Worm (Caenorhabditis elegans): Measurements from ENCODE around the gene unc-83.

- TF ChIP-seq W03F9.2 (tag; optimal IDR thresholded peaks at IDR 0.05) (no peak), him-1 (tag; optimal IDR thresholded peaks at IDR 0.05) (no peak)
Observed at ce11 chrV:6467676-6468075, 2.8 kb downstream of the unc-83 start.
